Fruit fly (Drosophila melanogaster): ENCODE measurements around the gene Sol1.

Sol1 gene

dm6 chr3R:12379249-12379648, 6.8 kb upstream of the Sol1 start:
- TF ChIP-seq insv (optimal IDR thresholded peaks at IDR 0.05) (no peak), h (optimal IDR thresholded peaks at IDR 0.05) (no peak), ttk (optimal IDR thresholded peaks at IDR 0.05) (no peak), psq (optimal IDR thresholded peaks at IDR 0.05) (no peak), Myc (optimal IDR thresholded peaks at IDR 0.05) (no peak), Sin3A (optimal IDR thresholded peaks at IDR 0.05) (no peak)

dm6 chr3R:12379708-12380107, 6.3 kb upstream of the Sol1 start, which contains the start of gene GstD8:
Gene GstD8, plus strand, starts transcription at chr3R:12380008.
- TF ChIP-seq insv (optimal IDR thresholded peaks at IDR 0.05) = no peak
- TF ChIP-seq Myc (optimal IDR thresholded peaks at IDR 0.05) = no peak
- no peak for TF ChIP-seq psq (optimal IDR thresholded peaks at IDR 0.05)
- TF ChIP-seq Sin3A (optimal IDR thresholded peaks at IDR 0.05) = no peak
- no peak for TF ChIP-seq h (optimal IDR thresholded peaks at IDR 0.05)
- no peak for TF ChIP-seq ttk (optimal IDR thresholded peaks at IDR 0.05)

dm6 chr3R:12381130-12381700, 4.8 kb upstream of the Sol1 start:
- no peak for TF ChIP-seq Sin3A (optimal IDR thresholded peaks at IDR 0.05)
- TF ChIP-seq psq (optimal IDR thresholded peaks at IDR 0.05) = no peak
- TF ChIP-seq ttk (optimal IDR thresholded peaks at IDR 0.05) = no peak
- TF ChIP-seq h (optimal IDR thresholded peaks at IDR 0.05) = no peak
- TF ChIP-seq Myc (optimal IDR thresholded peaks at IDR 0.05) = no peak
- TF ChIP-seq insv (optimal IDR thresholded peaks at IDR 0.05) = no peak

dm6 chr3R:12382563-12382962, 3.5 kb upstream of the Sol1 start, which contains the start of gene CG10035:
Gene CG10035, minus strand, starts transcription at chr3R:12382691.
- TF ChIP-seq insv (optimal IDR thresholded peaks at IDR 0.05) = no peak
- TF ChIP-seq ttk (optimal IDR thresholded peaks at IDR 0.05) = no peak
- no peak for TF ChIP-seq Myc (optimal IDR thresholded peaks at IDR 0.05)
- TF ChIP-seq Sin3A (optimal IDR thresholded peaks at IDR 0.05) = no peak
- TF ChIP-seq h (optimal IDR thresholded peaks at IDR 0.05) = no peak
- TF ChIP-seq psq (optimal IDR thresholded peaks at IDR 0.05) = no peak

dm6 chr3R:12383036-12383435, 3.0 kb upstream of the Sol1 start, which contains the start of gene GstD11:
Gene GstD11, plus strand, starts transcription at chr3R:12383336.
- TF ChIP-seq Myc (optimal IDR thresholded peaks at IDR 0.05) (no peak), Sin3A (optimal IDR thresholded peaks at IDR 0.05) (no peak), h (optimal IDR thresholded peaks at IDR 0.05) (no peak), psq (optimal IDR thresholded peaks at IDR 0.05) (no peak), insv (optimal IDR thresholded peaks at IDR 0.05) (no peak), ttk (optimal IDR thresholded peaks at IDR 0.05) (no peak)

- TF ChIP-seq h (optimal IDR thresholded peaks at IDR 0.05) (no peak), Myc (optimal IDR thresholded peaks at IDR 0.05) (no peak), insv (optimal IDR thresholded peaks at IDR 0.05) (no peak), Sin3A (optimal IDR thresholded peaks at IDR 0.05) (no peak), psq (optimal IDR thresholded peaks at IDR 0.05) (no peak), ttk (optimal IDR thresholded peaks at IDR 0.05) (no peak)
Measured at dm6 chr3R:12383784-12384183, 2.3 kb upstream of the Sol1 start.

- no peak for TF ChIP-seq Sin3A (optimal IDR thresholded peaks at IDR 0.05)
- no peak for TF ChIP-seq ttk (optimal IDR thresholded peaks at IDR 0.05)
- TF ChIP-seq h (optimal IDR thresholded peaks at IDR 0.05) = no peak
- TF ChIP-seq psq (optimal IDR thresholded peaks at IDR 0.05) = no peak
- no peak for TF ChIP-seq insv (optimal IDR thresholded peaks at IDR 0.05)
- no peak for TF ChIP-seq Myc (optimal IDR thresholded peaks at IDR 0.05)
Measured at dm6 chr3R:12384274-12384673, 1.8 kb upstream of the Sol1 start.

dm6 chr3R:12386965-12387364, 916 bp downstream of the Sol1 start, which contains the start of gene CG33098:
Gene CG33098, plus strand, starts transcription at chr3R:12387188.
- TF ChIP-seq psq (optimal IDR thresholded peaks at IDR 0.05) (no peak), ttk (optimal IDR thresholded peaks at IDR 0.05) (no peak), Sin3A (optimal IDR thresholded peaks at IDR 0.05) (no peak), insv (optimal IDR thresholded peaks at IDR 0.05) (no peak), h (optimal IDR thresholded peaks at IDR 0.05) (no peak), Myc (optimal IDR thresholded peaks at IDR 0.05) (no peak)

- TF ChIP-seq ttk (optimal IDR thresholded peaks at IDR 0.05) = no peak
- TF ChIP-seq Myc (optimal IDR thresholded peaks at IDR 0.05) = no peak
- TF ChIP-seq Sin3A (optimal IDR thresholded peaks at IDR 0.05) = no peak
Measured at dm6 chr3R:12395880-12396279, 9.8 kb downstream of the Sol1 start, which contains the start of the genes CG10096 and CG10097. Gene CG10096, minus strand, starts transcription at chr3R:12395980. Gene CG10097, minus strand, starts transcription at chr3R:12395980.

- no peak for TF ChIP-seq h (optimal IDR thresholded peaks at IDR 0.05)
- no peak for TF ChIP-seq psq (optimal IDR thresholded peaks at IDR 0.05)
- TF ChIP-seq ttk (optimal IDR thresholded peaks at IDR 0.05) = no peak
- no peak for TF ChIP-seq insv (optimal IDR thresholded peaks at IDR 0.05)
- TF ChIP-seq Myc (optimal IDR thresholded peaks at IDR 0.05) = no peak
- TF ChIP-seq Sin3A (optimal IDR thresholded peaks at IDR 0.05) = no peak
Measured at dm6 chr3R:12398054-12398453, 12.0 kb downstream of the Sol1 start.

- no peak for TF ChIP-seq h (optimal IDR thresholded peaks at IDR 0.05)
Measured at dm6 chr3R:12398620-12399247, 12.7 kb downstream of the Sol1 start, which contains the start of gene Cyp9f3. Gene Cyp9f3, minus strand, starts transcription at chr3R:12398929.

- TF ChIP-seq insv (optimal IDR thresholded peaks at IDR 0.05) (peak; percentile 84), ttk (optimal IDR thresholded peaks at IDR 0.05) (no peak)
Measured at dm6 chr3R:12401672-12402296, 15.7 kb downstream of the Sol1 start, which contains the start of gene DNAlig3. Gene DNAlig3, minus strand, starts transcription at chr3R:12401839.

Measured in Kc167 (cell line).